Worm (Caenorhabditis elegans) whole organism, dauer: ENCODE data around the gene F56D6.9.
"Not testable (repeated sequence)": the region's sequence is repeated elsewhere in the genome, so short reads cannot be mapped to it uniquely, and the experiment has no call there.

Source experiments
- unc-62 ChIP-seq: sonication (generic microtip); optimal IDR thresholded peaks from 2 replicates; lab custom pipeline; 2017; ENCODE audit warnings: missing biosample characterization, missing genetic modification reagents, missing genetic modification characterization

The F56D6.9 gene

ce11 chrIV:3909114-3909513 lies 17.0 kb downstream of the F56D6.9 start, which contains the start of gene F56D6.13:
Gene F56D6.13, plus strand, starts transcription at chrIV:3909414.
- TF ChIP-seq unc-62 (GFP tag; lab: Kevin White, UChicago): no peak

ce11 chrIV:3911848-3912247 lies 19.7 kb downstream of the F56D6.9 start, which contains the start of gene F56D6.18:
Gene F56D6.18, minus strand, starts transcription at chrIV:3911948.
- TF ChIP-seq unc-62 (GFP tag; lab: Kevin White, UChicago): not testable (repeated sequence)

- no peak for TF ChIP-seq unc-62 (GFP tag; lab: Kevin White, UChicago)
These were observed 20.5 kb downstream of the F56D6.9 start, which contains the start of gene F56D6.20 for ce11 chrIV:3912598-3912997. Gene F56D6.20, plus strand, starts transcription at chrIV:3912898.

ce11 chrIV:3914462-3914861 lies 22.3 kb downstream of the F56D6.9 start, which contains the start of gene F56D6.19:
Gene F56D6.19, plus strand, starts transcription at chrIV:3914762.
- no peak for TF ChIP-seq unc-62 (GFP tag; lab: Kevin White, UChicago)

- TF ChIP-seq unc-62 (GFP tag; lab: Kevin White, UChicago): no peak
These were observed 23.2 kb downstream of the F56D6.9 start, which contains the start of gene srz-20 for ce11 chrIV:3915296-3915695. Gene srz-20, plus strand, starts transcription at chrIV:3915596.

ce11 chrIV:3917405-3917804 lies 25.3 kb downstream of the F56D6.9 start, which contains the start of gene F56D6.14:
Gene F56D6.14, plus strand, starts transcription at chrIV:3917705.
- TF ChIP-seq unc-62 (GFP tag; lab: Kevin White, UChicago): no peak

ce11 chrIV:3918160-3918559 lies 26.0 kb downstream of the F56D6.9 start, which contains the start of gene F56D6.23:
Gene F56D6.23, plus strand, starts transcription at chrIV:3918460.
- no peak for TF ChIP-seq unc-62 (GFP tag; lab: Kevin White, UChicago)

ce11 chrIV:3919506-3919905 lies 27.4 kb downstream of the F56D6.9 start, which contains the start of gene srz-19:
Gene srz-19, plus strand, starts transcription at chrIV:3919806.
- TF ChIP-seq unc-62 (GFP tag; lab: Kevin White, UChicago): no peak

ce11 chrIV:3921898-3922297 lies 29.8 kb downstream of the F56D6.9 start, which contains the start of gene clec-67:
Gene clec-67, plus strand, starts transcription at chrIV:3922165.
- no peak for TF ChIP-seq unc-62 (GFP tag; lab: Kevin White, UChicago)

ce11 chrIV:3926117-3926516 lies 34.0 kb downstream of the F56D6.9 start, which contains the start of gene clec-68:
Gene clec-68, plus strand, starts transcription at chrIV:3926417.
- TF ChIP-seq unc-62 (GFP tag; lab: Kevin White, UChicago): no peak

- not testable (repeated sequence) for TF ChIP-seq unc-62 (GFP tag; lab: Kevin White, UChicago)
These were observed 40.3 kb downstream of the F56D6.9 start, which contains the start of gene clec-70 for ce11 chrIV:3932408-3932807. Gene clec-70, plus strand, starts transcription at chrIV:3932708.

- TF ChIP-seq unc-62 (GFP tag; lab: Kevin White, UChicago): no peak
These were observed 45.0 kb downstream of the F56D6.9 start, which contains the start of gene clec-71 for ce11 chrIV:3937097-3937496. Gene clec-71, plus strand, starts transcription at chrIV:3937458.

ce11 chrIV:3941658-3942328 lies 49.7 kb downstream of the F56D6.9 start, which contains the start of gene clec-174:
Gene clec-174, minus strand, starts transcription at chrIV:3941708.
- TF ChIP-seq unc-62 (GFP tag; lab: Kevin White, UChicago): no peak
